Worm (Caenorhabditis elegans): ENCODE results near the gene C34E10.12.

ce11 chrIII:5228839-5229238 lies 1.2 kb upstream of the C34E10.12 start:
- TF ChIP-seq W03F9.2 (tag; optimal IDR thresholded peaks at IDR 0.05) (no peak), him-1 (tag; optimal IDR thresholded peaks at IDR 0.05) (no peak)

All from whole organism, L4/young adult.